Fruit fly (Drosophila melanogaster) whole organism: ENCODE results near the gene VhaAC39-2.

Experiments used
- Dll ChIP-seq: fragments of >200 bp; optimal IDR thresholded peaks from 2 replicates; lab custom pipeline; 2017
- psq ChIP-seq: fragments of >200 bp; optimal IDR thresholded peaks from 2 replicates; lab custom pipeline; 2017

DNA sequence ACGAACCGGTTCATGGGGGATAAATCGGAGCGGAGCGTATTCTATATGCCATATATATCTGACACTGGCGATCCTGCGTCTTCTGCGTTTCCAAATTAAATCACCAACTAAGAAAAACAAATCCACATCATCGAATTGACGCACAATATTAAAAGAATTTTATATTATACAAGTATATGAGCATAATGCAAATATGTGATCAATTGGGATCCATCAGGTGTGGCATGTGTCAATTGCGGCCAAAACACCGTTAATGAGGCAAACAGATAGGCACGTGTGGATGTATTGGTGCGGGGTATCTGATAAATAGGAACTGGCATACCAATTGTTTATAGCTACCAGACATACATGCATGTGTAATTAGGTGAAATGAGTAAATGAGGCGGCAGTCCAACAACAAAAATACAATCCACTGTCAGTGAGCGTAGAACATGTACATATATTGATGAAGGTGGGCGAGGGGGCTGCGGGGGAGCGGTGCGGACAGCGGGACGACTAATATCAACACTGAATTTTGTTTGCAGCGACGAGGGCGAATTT, 19.0 kb upstream of the VhaAC39-2 start:
- no peak for TF ChIP-seq psq
- TF ChIP-seq Dll (lab: Kevin White, UChicago): no peak
